Fruit fly (Drosophila melanogaster) whole organism, prepupa: ENCODE measurements around the gene Gr28a.
A peak's percentile ranks its signal among the peaks of the same experiment; 100 is the strongest.

ENCODE experiments used
- Blimp-1 ChIP-seq: fragments of 200-800 bp; sonication (Bioruptor generic); optimal IDR thresholded peaks from 3 replicates; lab custom pipeline; 2017; ENCODE audit warnings: missing biosample characterization, missing genetic modification characterization, mild to moderate bottlenecking, moderate library complexity, missing genetic modification reagents
- CG10631 ChIP-seq: fragments of 200-800 bp; sonication (Bioruptor generic); optimal IDR thresholded peaks from 2 replicates; lab custom pipeline; 2016; ENCODE audit warnings: missing biosample characterization, missing genetic modification characterization
- CG11294 ChIP-seq: fragments of 200-800 bp; sonication (Bioruptor generic); IDR thresholded peaks from 2 replicates; pipeline ENCODE4 v1.3.6; 2022; ENCODE audit warnings: missing biosample characterization, missing genetic modification characterization
- CG11762 ChIP-seq: fragments of 200-800 bp; sonication (Bioruptor generic); optimal IDR thresholded peaks from 3 replicates; lab custom pipeline; 2016; ENCODE audit warnings: missing biosample characterization, missing genetic modification characterization; ENCODE audit not compliant: insufficient read depth
- CG11902 ChIP-seq: fragments of 200-800 bp; sonication (Bioruptor generic); optimal IDR thresholded peaks from 3 replicates; lab custom pipeline; 2016; ENCODE audit warnings: missing biosample characterization, missing genetic modification characterization
- CG15336 ChIP-seq: fragments of 200-800 bp; sonication (Bioruptor generic); IDR thresholded peaks from 2 replicates; pipeline ENCODE4 v1.3.6; 2022; ENCODE audit warnings: missing biosample characterization, missing genetic modification characterization
- CG1621 ChIP-seq: fragments of 200-800 bp; sonication (Bioruptor generic); optimal IDR thresholded peaks from 3 replicates; lab custom pipeline; 2018; ENCODE audit warnings: missing biosample characterization, mild to moderate bottlenecking, missing genetic modification characterization
- CG16779 ChIP-seq: fragments of 200-800 bp; sonication (Bioruptor generic); optimal IDR thresholded peaks from 3 replicates; lab custom pipeline; 2017; ENCODE audit warnings: missing biosample characterization, mild to moderate bottlenecking, missing genetic modification characterization
- CG31627 ChIP-seq: fragments of 200-800 bp; sonication (Bioruptor generic); optimal IDR thresholded peaks from 3 replicates; lab custom pipeline; 2016; ENCODE audit warnings: missing biosample characterization, missing genetic modification characterization
- CG32006 ChIP-seq: fragments of 200-800 bp; sonication (Bioruptor generic); optimal IDR thresholded peaks from 3 replicates; lab custom pipeline; 2017; ENCODE audit warnings: missing biosample characterization, mild to moderate bottlenecking, missing genetic modification characterization
- CG34406 ChIP-seq: fragments of 200-800 bp; sonication (Bioruptor generic); optimal IDR thresholded peaks from 3 replicates; lab custom pipeline; 2016; ENCODE audit warnings: missing biosample characterization, missing genetic modification characterization
- CG3919 ChIP-seq: fragments of 200-800 bp; sonication (Bioruptor generic); optimal IDR thresholded peaks from 3 replicates; lab custom pipeline; 2016; ENCODE audit warnings: missing biosample characterization, missing genetic modification characterization
- CG4318 ChIP-seq: fragments of 200-800 bp; sonication (Bioruptor generic); optimal IDR thresholded peaks from 3 replicates; lab custom pipeline; 2017; ENCODE audit warnings: missing biosample characterization, mild to moderate bottlenecking, missing genetic modification characterization
- CG6163 ChIP-seq: fragments of 200-800 bp; sonication (Bioruptor generic); IDR thresholded peaks from 3 replicates; pipeline ENCODE4 v1.3.6; 2022; ENCODE audit warnings: missing biosample characterization, missing genetic modification characterization
- CG6276 ChIP-seq: fragments of 200-800 bp; sonication (Bioruptor generic); optimal IDR thresholded peaks from 2 replicates; lab custom pipeline; 2017; ENCODE audit warnings: missing biosample characterization, mild to moderate bottlenecking, missing genetic modification characterization
- CG6808 ChIP-seq: fragments of 200-800 bp; sonication (Bioruptor generic); optimal IDR thresholded peaks from 3 replicates; lab custom pipeline; 2017; ENCODE audit warnings: missing biosample characterization, missing genetic modification characterization, mild to moderate bottlenecking, moderate library complexity, missing genetic modification reagents
- CG6854 ChIP-seq: fragments of 200-800 bp; sonication (Bioruptor generic); optimal IDR thresholded peaks from 2 replicates; lab custom pipeline; 2017; ENCODE audit warnings: missing biosample characterization, mild to moderate bottlenecking, missing genetic modification characterization
- CG8119 ChIP-seq: fragments of 200-800 bp; sonication (Bioruptor generic); IDR thresholded peaks from 3 replicates; pipeline ENCODE4 v1.3.6; 2022; ENCODE audit warnings: missing biosample characterization, missing genetic modification characterization
- CG8319 ChIP-seq: fragments of 200-800 bp; sonication (Bioruptor generic); optimal IDR thresholded peaks from 3 replicates; lab custom pipeline; 2016; ENCODE audit warnings: missing biosample characterization, missing genetic modification characterization
- CG9139 ChIP-seq: fragments of 200-800 bp; sonication (Bioruptor generic); optimal IDR thresholded peaks from 3 replicates; lab custom pipeline; 2017; ENCODE audit warnings: missing biosample characterization, mild to moderate bottlenecking, missing genetic modification characterization
- Eip75B ChIP-seq: fragments of 200-800 bp; sonication (Bioruptor generic); optimal IDR thresholded peaks from 3 replicates; lab custom pipeline; 2016; ENCODE audit warnings: missing biosample characterization, missing genetic modification characterization
- Eip93F ChIP-seq: fragments of 200-800 bp; sonication (Bioruptor generic); optimal IDR thresholded peaks from 2 replicates; lab custom pipeline; 2016; ENCODE audit warnings: missing biosample characterization, mild to moderate bottlenecking, missing genetic modification characterization
- Ets96B ChIP-seq: fragments of 200-800 bp; optimal IDR thresholded peaks from 2 replicates; lab custom pipeline; 2019; ENCODE audit warnings: missing biosample characterization, mild to moderate bottlenecking, missing genetic modification characterization, moderate library complexity
- Gug ChIP-seq: fragments of 200-800 bp; sonication (Bioruptor generic); IDR thresholded peaks from 2 replicates; pipeline ENCODE4 v1.3.6; 2022; ENCODE audit warnings: missing biosample characterization, missing genetic modification characterization
- Hr39 ChIP-seq: fragments of 200-800 bp; sonication (Bioruptor generic); optimal IDR thresholded peaks from 2 replicates; lab custom pipeline; 2016; ENCODE audit warnings: missing biosample characterization, missing genetic modification characterization
- Lpt ChIP-seq: fragments of 200-800 bp; sonication (Bioruptor generic); optimal IDR thresholded peaks from 3 replicates; lab custom pipeline; 2016; ENCODE audit warnings: missing biosample characterization, missing genetic modification characterization
- OdsH ChIP-seq: fragments of 200-800 bp; sonication (Bioruptor generic); optimal IDR thresholded peaks from 3 replicates; lab custom pipeline; 2016; ENCODE audit warnings: missing biosample characterization, missing genetic modification characterization
- Sox102F ChIP-seq: fragments of 200-800 bp; sonication (Bioruptor generic); optimal IDR thresholded peaks from 2 replicates; lab custom pipeline; 2016; ENCODE audit warnings: missing biosample characterization, mild to moderate bottlenecking, missing genetic modification characterization
- Sox14 ChIP-seq: fragments of 200-800 bp; sonication (Bioruptor generic); optimal IDR thresholded peaks from 3 replicates; lab custom pipeline; 2016; ENCODE audit warnings: missing biosample characterization, missing genetic modification characterization
- Sox15 ChIP-seq: fragments of 200-800 bp; sonication (Bioruptor generic); optimal IDR thresholded peaks from 3 replicates; lab custom pipeline; 2016; ENCODE audit warnings: missing biosample characterization, missing genetic modification characterization
- achi ChIP-seq: fragments of 200-800 bp; sonication (Bioruptor generic); optimal IDR thresholded peaks from 3 replicates; lab custom pipeline; 2016; ENCODE audit warnings: missing biosample characterization, missing genetic modification characterization
- acj6 ChIP-seq: fragments of 200-800 bp; sonication (Bioruptor generic); optimal IDR thresholded peaks from 3 replicates; lab custom pipeline; 2016; ENCODE audit warnings: missing biosample characterization, missing genetic modification characterization
- dac ChIP-seq: fragments of 200-800 bp; sonication (Bioruptor generic); optimal IDR thresholded peaks from 2 replicates; lab custom pipeline; 2017; ENCODE audit warnings: missing biosample characterization, mild to moderate bottlenecking, missing genetic modification characterization
- eg ChIP-seq: fragments of 200-800 bp; sonication (Bioruptor generic); IDR thresholded peaks from 3 replicates; pipeline ENCODE4 v1.3.6; 2022; ENCODE audit warnings: missing biosample characterization, missing genetic modification characterization
- esn ChIP-seq: fragments of 200-800 bp; sonication (Bioruptor generic); optimal IDR thresholded peaks from 2 replicates; lab custom pipeline; 2016; ENCODE audit warnings: missing biosample characterization, mild to moderate bottlenecking, missing genetic modification characterization, moderate library complexity
- fd85E ChIP-seq: fragments of 200-800 bp; sonication (Bioruptor generic); optimal IDR thresholded peaks from 3 replicates; lab custom pipeline; 2016; ENCODE audit warnings: missing biosample characterization, missing genetic modification characterization
- fkh ChIP-seq: fragments of 200-800 bp; sonication (Bioruptor generic); optimal IDR thresholded peaks from 3 replicates; lab custom pipeline; 2017; ENCODE audit warnings: missing biosample characterization, mild to moderate bottlenecking, missing genetic modification characterization, moderate library complexity
- net ChIP-seq: fragments of 200-800 bp; sonication (Bioruptor generic); optimal IDR thresholded peaks from 3 replicates; lab custom pipeline; 2016; ENCODE audit warnings: missing biosample characterization, missing genetic modification characterization
- pdm3 ChIP-seq: fragments of 200-800 bp; sonication (Bioruptor generic); optimal IDR thresholded peaks from 3 replicates; lab custom pipeline; 2016; ENCODE audit warnings: missing biosample characterization, missing genetic modification characterization
- salr ChIP-seq, 2 experiments: fragments of 200-800 bp; sonication (Bioruptor generic); optimal IDR thresholded peaks; 3 replicates each; lab custom pipeline; 2016 to 2018; ENCODE audit warnings: missing biosample characterization in 2 of 2, missing genetic modification characterization in 2 of 2, mild to moderate bottlenecking in 1 of 2
- spab ChIP-seq: fragments of 200-800 bp; sonication (Bioruptor generic); optimal IDR thresholded peaks from 2 replicates; lab custom pipeline; 2017; ENCODE audit warnings: missing biosample characterization, mild to moderate bottlenecking, missing genetic modification characterization, missing genetic modification reagents
- ss ChIP-seq, 2 experiments: fragments of 200-800 bp; sonication (Bioruptor generic); optimal IDR thresholded peaks; 2 replicates in 1 of 2; 3 replicates in 1 of 2; lab custom pipeline; 2017 to 2018; ENCODE audit warnings: mild to moderate bottlenecking in 2 of 2, missing biosample characterization in 2 of 2, missing genetic modification characterization in 2 of 2, moderate library complexity in 1 of 2
- svp ChIP-seq: fragments of 200-800 bp; sonication (Bioruptor generic); peaks from one replicate; lab custom pipeline; 2016; ENCODE audit warnings: missing biosample characterization, missing genetic modification characterization
- topi ChIP-seq: fragments of 200-800 bp; sonication (Bioruptor generic); optimal IDR thresholded peaks from 3 replicates; lab custom pipeline; 2016; ENCODE audit warnings: missing biosample characterization, missing genetic modification characterization
- vri ChIP-seq: fragments of 200-800 bp; sonication (Bioruptor generic); optimal IDR thresholded peaks from 3 replicates; lab custom pipeline; 2016; ENCODE audit warnings: missing biosample characterization, mild to moderate bottlenecking, missing genetic modification characterization

Gr28a gene

DNA sequence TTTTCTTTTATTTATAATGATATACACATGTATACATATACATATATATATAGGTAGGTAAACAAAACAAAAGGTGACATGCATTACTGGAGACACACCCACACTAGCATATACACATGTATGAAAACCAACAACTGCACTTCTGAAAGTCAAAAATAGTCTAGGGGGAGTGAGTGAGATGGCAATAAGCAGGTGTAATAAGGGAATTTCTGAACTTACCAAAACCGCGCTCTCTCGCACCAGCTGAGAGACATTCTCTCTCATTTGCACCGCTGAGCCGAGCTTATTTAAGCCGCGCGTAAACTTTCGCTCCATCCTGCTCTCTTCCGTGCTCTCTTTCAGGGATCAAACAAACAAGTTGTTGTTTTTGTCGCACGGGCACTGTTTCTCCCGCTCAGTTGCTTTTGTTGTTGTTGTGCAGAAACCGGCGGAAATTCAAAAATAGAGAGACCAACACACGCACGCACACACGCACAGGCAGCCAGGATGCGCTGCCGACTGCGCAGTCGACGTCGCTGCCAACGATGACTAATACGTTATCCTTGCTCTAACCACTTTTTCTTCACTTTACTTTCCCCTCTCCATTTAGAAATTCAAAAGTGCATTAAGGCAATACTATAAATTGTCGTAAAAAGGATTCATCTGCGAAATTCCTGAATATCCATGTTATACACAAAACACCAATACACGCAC, 41.4 kb upstream of the Gr28a start:
- TF ChIP-seq CG9139 (GFP tag; lab: Kevin White, UChicago) (no peak), CG6808 (GFP tag; lab: Kevin White, UChicago) (peak; percentile 36), fd85E (no peak), Eip75B (GFP tag; lab: Kevin White, UChicago) (no peak), Eip93F (GFP tag; lab: Kevin White, UChicago) (no peak), Sox14 (GFP tag; lab: Kevin White, UChicago) (no peak), CG34406 (GFP tag; lab: Kevin White, UChicago) (no peak), acj6 (GFP tag; lab: Kevin White, UChicago) (no peak), CG6163 (GFP tag; lab: Robert Waterston, UW) (0 out of 3 replicates have a peak, but pooled peaks have one; percentile 20), vri (GFP tag; lab: Kevin White, UChicago) (peak; percentile 4), CG8119 (peak; percentile 13; the same call in 1 of the 3 replicates), CG11294 (GFP tag; lab: Robert Waterston, UW) (no peak), eg (GFP tag; lab: Robert Waterston, UW) (no peak), CG11902 (GFP tag; lab: Kevin White, UChicago) (no peak), OdsH (GFP tag; lab: Kevin White, UChicago) (no peak), Ets96B (no peak), dac (GFP tag; lab: Kevin White, UChicago) (no peak), CG10631 (no peak), CG11762 (GFP tag; lab: Kevin White, UChicago) (no peak), ss (GFP tag; optimal IDR thresholded peaks at IDR 0.05; lab: Kevin White, UChicago) (peak in 1 of 2 experiments; percentile 51), CG1621 (tag; lab: Kevin White, UChicago) (no peak), Gug (GFP tag; lab: Robert Waterston, UW) (no peak), net (GFP tag; lab: Kevin White, UChicago) (no peak), Sox102F (GFP tag; lab: Kevin White, UChicago) (no peak), salr (GFP tag; optimal IDR thresholded peaks at IDR 0.05; lab: Kevin White, UChicago) (no peak), achi (no peak), Lpt (GFP tag; lab: Kevin White, UChicago) (no peak), CG3919 (GFP tag; lab: Kevin White, UChicago) (no peak), CG6854 (no peak), svp (GFP tag; lab: Kevin White, UChicago) (no peak), CG8319 (GFP tag; lab: Kevin White, UChicago) (no peak)
- TF ChIP-seq, all 60 proteins: peak for 5

DNA sequence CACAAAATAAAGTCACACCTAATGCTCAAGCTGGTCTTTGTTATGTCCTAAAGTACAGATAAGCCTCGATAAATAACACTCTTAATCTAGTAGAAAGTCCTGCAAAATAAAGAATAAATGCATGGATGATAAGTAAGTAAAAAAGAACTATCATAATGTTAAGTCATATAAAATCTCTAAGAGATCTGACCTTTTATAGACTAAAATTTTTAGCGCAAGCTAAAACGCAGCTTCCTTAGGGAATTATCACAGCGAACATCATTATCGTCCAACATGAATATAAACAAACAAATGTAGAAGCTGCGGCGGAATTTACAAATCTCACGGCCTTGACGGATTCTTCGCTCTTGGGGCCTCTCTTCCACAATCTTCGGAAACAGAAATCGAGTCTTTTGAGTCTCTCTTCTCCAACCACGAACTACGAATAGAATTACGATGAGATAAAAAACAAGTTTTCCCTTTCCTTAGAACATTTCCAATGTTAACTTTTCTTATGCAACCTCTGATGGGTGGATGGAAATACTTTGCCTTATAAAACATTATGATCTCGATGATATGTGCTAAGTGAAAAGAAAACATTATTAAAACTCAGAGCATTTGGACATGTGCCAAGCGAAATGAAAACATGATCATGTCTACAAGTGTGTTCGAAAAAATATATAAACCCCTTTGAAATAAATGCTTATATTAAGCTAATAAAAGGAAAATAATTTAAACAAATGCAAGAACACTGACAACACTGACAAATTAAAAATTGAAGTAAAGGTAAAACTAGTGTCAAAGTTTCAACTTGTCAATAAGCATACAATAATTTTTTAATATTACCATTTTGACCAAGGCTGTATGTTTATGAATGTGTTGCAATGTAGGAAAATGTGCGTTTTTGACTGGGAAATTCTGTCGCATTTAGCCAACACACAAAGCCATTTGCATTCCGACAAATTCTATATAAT, 40.6 kb upstream of the Gr28a start:
- TF ChIP-seq CG31627 (no peak), topi (GFP tag; lab: Kevin White, UChicago) (no peak), CG8319 (GFP tag; lab: Kevin White, UChicago) (no peak), Lpt (GFP tag; lab: Kevin White, UChicago) (no peak), CG10631 (peak; percentile 34), CG32006 (GFP tag; lab: Kevin White, UChicago) (peak; percentile 21), CG8119 (0 out of 3 replicates have a peak, but pooled peaks have one; percentile 37), Blimp-1 (GFP tag; lab: Kevin White, UChicago) (no peak), pdm3 (GFP tag; lab: Kevin White, UChicago) (peak; percentile 31), salr (GFP tag; optimal IDR thresholded peaks at IDR 0.05; lab: Kevin White, UChicago) (peak in 1 of 2 experiments; percentile 24), spab (GFP tag; lab: Kevin White, UChicago) (no peak), CG6808 (GFP tag; lab: Kevin White, UChicago) (no peak), Hr39 (GFP tag; lab: Kevin White, UChicago) (peak; percentile 14), CG4318 (GFP tag; lab: Kevin White, UChicago) (no peak), OdsH (GFP tag; lab: Kevin White, UChicago) (peak; percentile 39), CG16779 (no peak), CG11902 (GFP tag; lab: Kevin White, UChicago) (no peak), CG6163 (GFP tag; lab: Robert Waterston, UW) (peak; percentile 45; the same call in 1 of the 3 replicates), CG11294 (GFP tag; lab: Robert Waterston, UW) (no peak), achi (peak; percentile 12), CG15336 (GFP tag; lab: Robert Waterston, UW) (peak; percentile 56), fd85E (no peak), CG6854 (no peak), CG6276 (GFP tag; lab: Kevin White, UChicago) (peak; percentile 62), Eip75B (GFP tag; lab: Kevin White, UChicago) (no peak), esn (GFP tag; lab: Kevin White, UChicago) (no peak), fkh (GFP tag; lab: Kevin White, UChicago) (no peak), Sox15 (GFP tag; lab: Kevin White, UChicago) (no peak)
